Worm (Caenorhabditis elegans): ENCODE data around the gene mltn-1.

mltn-1 gene

ce11 chrII:13188084-13188483 is 43.1 kb upstream of the mltn-1 start:
- TF ChIP-seq F13H6.1 (tag; optimal IDR thresholded peaks at IDR 0.05) (no peak), hlh-6 (tag; optimal IDR thresholded peaks at IDR 0.05) (no peak), tbx-7 (tag; optimal IDR thresholded peaks at IDR 0.05) (no peak), madf-2 (tag; optimal IDR thresholded peaks at IDR 0.05) (no peak), hlh-8 (tag; optimal IDR thresholded peaks at IDR 0.05) (no peak), unc-3 (GFP tag; conservative IDR thresholded peaks at IDR 0.05) (no peak), unc-3 (tag; optimal IDR thresholded peaks at IDR 0.05) (no peak), hlh-30 (tag; optimal IDR thresholded peaks at IDR 0.05; ENCODE audit: insufficient read depth) (no peak), sox-4 (tag; optimal IDR thresholded peaks at IDR 0.05) (no peak), mec-3 (tag; optimal IDR thresholded peaks at IDR 0.05; ENCODE audit: borderline replicate concordance) (no peak), pha-4 (tag; optimal IDR thresholded peaks at IDR 0.05) (no peak), nhr-11 (tag; optimal IDR thresholded peaks at IDR 0.05) (no peak), ama-1 (optimal IDR thresholded peaks at IDR 0.05) (no peak), ahr-1 (tag; optimal IDR thresholded peaks at IDR 0.05) (no peak), ceh-48 (tag; optimal IDR thresholded peaks at IDR 0.05) (no peak), K02D7.2 (tag; optimal IDR thresholded peaks at IDR 0.05) (no peak), sdc-2 (tag; optimal IDR thresholded peaks at IDR 0.05) (no peak), elt-4 (tag; optimal IDR thresholded peaks at IDR 0.05) (no peak), ets-4 (tag; optimal IDR thresholded peaks at IDR 0.05) (no peak), ceh-6 (GFP tag; optimal IDR thresholded peaks at IDR 0.05) (no peak)

ce11 chrII:13187188-13187587 is 42.2 kb upstream of the mltn-1 start, which contains the start of gene mecr-1:
TSS of gene mecr-1 (minus strand) at chrII:13187314.
- peak; percentile 42 for TF ChIP-seq ceh-31 (tag; optimal IDR thresholded peaks at IDR 0.05)
- no peak for TF ChIP-seq ama-1 (optimal IDR thresholded peaks at IDR 0.05)
- no peak for TF ChIP-seq unc-86 (tag; optimal IDR thresholded peaks at IDR 0.05)

ce11 chrII:13184129-13184528 is 39.1 kb upstream of the mltn-1 start, which contains the start of gene W09H1.3:
TSS of gene W09H1.3 (plus strand) at chrII:13184429.
- TF ChIP-seq pax-1 (tag; optimal IDR thresholded peaks at IDR 0.05) = no peak
- TF ChIP-seq K09A11.1 (tag; optimal IDR thresholded peaks at IDR 0.05; ENCODE audit: insufficient read depth) = no peak
- no peak for TF ChIP-seq unc-86 (tag; optimal IDR thresholded peaks at IDR 0.05)
- TF ChIP-seq gmeb-2 (tag; optimal IDR thresholded peaks at IDR 0.05) = no peak
- no peak for TF ChIP-seq npax-4 (tag; optimal IDR thresholded peaks at IDR 0.05)
- TF ChIP-seq mec-3 (tag; optimal IDR thresholded peaks at IDR 0.05; ENCODE audit: borderline replicate concordance) = no peak
- no peak for TF ChIP-seq dmd-4 (tag; optimal IDR thresholded peaks at IDR 0.05; ENCODE audit: borderline replicate concordance)
- no peak for TF ChIP-seq ref-2 (tag; optimal IDR thresholded peaks at IDR 0.05)
- no peak for TF ChIP-seq nhr-232 (tag; optimal IDR thresholded peaks at IDR 0.05)
- TF ChIP-seq ceh-22 (tag; optimal IDR thresholded peaks at IDR 0.05) = no peak
- TF ChIP-seq fkh-10 (GFP tag; optimal IDR thresholded peaks at IDR 0.05) = no peak
- no peak for TF ChIP-seq pros-1 (tag; optimal IDR thresholded peaks at IDR 0.05)
- TF ChIP-seq tbx-7 (tag; optimal IDR thresholded peaks at IDR 0.05) = no peak
- no peak for TF ChIP-seq fax-1 (tag; optimal IDR thresholded peaks at IDR 0.05)
- no peak for TF ChIP-seq ahr-1 (tag; optimal IDR thresholded peaks at IDR 0.05)
- TF ChIP-seq elt-4 (tag; optimal IDR thresholded peaks at IDR 0.05) = no peak

ce11 chrII:13183228-13183755 is 38.3 kb upstream of the mltn-1 start, which contains the start of the genes W09H1.4 and his-73:
TSS of gene W09H1.4 (plus strand) at chrII:13183528.
TSS of gene his-73 (plus strand) at chrII:13183705.
- TF ChIP-seq ahr-1 (tag; optimal IDR thresholded peaks at IDR 0.05) (no peak), sdc-2 (tag; optimal IDR thresholded peaks at IDR 0.05) (no peak), pat-9 (tag; optimal IDR thresholded peaks at IDR 0.05) (no peak), dmd-4 (tag; optimal IDR thresholded peaks at IDR 0.05; ENCODE audit: borderline replicate concordance) (no peak), Y22D7AL.16 (tag; optimal IDR thresholded peaks at IDR 0.05) (no peak), npax-4 (tag; optimal IDR thresholded peaks at IDR 0.05) (no peak), pag-3 (tag; optimal IDR thresholded peaks at IDR 0.05; ENCODE audit: borderline replicate concordance) (no peak), F13H6.1 (tag; optimal IDR thresholded peaks at IDR 0.05) (no peak), ztf-16 (tag; optimal IDR thresholded peaks at IDR 0.05) (no peak), lin-11 (tag; optimal IDR thresholded peaks at IDR 0.05) (no peak), hlh-13 (GFP tag; optimal IDR thresholded peaks at IDR 0.05) (no peak), hlh-8 (tag; optimal IDR thresholded peaks at IDR 0.05) (no peak), ceh-6 (GFP tag; optimal IDR thresholded peaks at IDR 0.05) (no peak), C38D4.7 (GFP tag; optimal IDR thresholded peaks at IDR 0.05) (no peak), ceh-45 (GFP tag; IDR thresholded peaks at IDR 0.05) (no peak), hlh-30 (tag; optimal IDR thresholded peaks at IDR 0.05; ENCODE audit: insufficient read depth) (no peak)

Measured in whole organism, late embryonic.